Worm (Caenorhabditis elegans) whole organism, dauer: Measurements from ENCODE around the gene K11D12.7.

Experiments used
- unc-62 ChIP-seq: sonication (generic microtip); optimal IDR thresholded peaks from 2 replicates; lab custom pipeline; 2017; ENCODE audit warnings: missing biosample characterization, missing genetic modification reagents, missing genetic modification characterization

K11D12.7 gene

ce11 chrV:5038449-5038848 is 2.2 kb upstream of the K11D12.7 start:
- no peak for TF ChIP-seq unc-62 (GFP tag; lab: Kevin White, UChicago)

- TF ChIP-seq unc-62 (GFP tag; lab: Kevin White, UChicago) = no peak
Observed at ce11 chrV:5035058-5035457, 1.2 kb downstream of the K11D12.7 start, which contains the start of gene K11D12.6. K11D12.6 (minus strand) TSS chrV:5035158.

ce11 chrV:5033099-5033498 is 3.2 kb downstream of the K11D12.7 start, which contains the start of gene K11D12.13:
K11D12.13 (plus strand) TSS chrV:5033399.
- no peak for TF ChIP-seq unc-62 (GFP tag; lab: Kevin White, UChicago)

ce11 chrV:5032176-5032575 is 4.1 kb downstream of the K11D12.7 start:
- no peak for TF ChIP-seq unc-62 (GFP tag; lab: Kevin White, UChicago)

ce11 chrV:5031764-5032163 is 4.5 kb downstream of the K11D12.7 start:
- TF ChIP-seq unc-62 (GFP tag; lab: Kevin White, UChicago) = no peak

- no peak for TF ChIP-seq unc-62 (GFP tag; lab: Kevin White, UChicago)
Observed at ce11 chrV:5030715-5031114, 5.5 kb downstream of the K11D12.7 start, which contains the start of gene swt-7. swt-7 (minus strand) TSS chrV:5030815.

- no peak for TF ChIP-seq unc-62 (GFP tag; lab: Kevin White, UChicago)
Observed at ce11 chrV:5030212-5030611, 6.1 kb downstream of the K11D12.7 start.

- no peak for TF ChIP-seq unc-62 (GFP tag; lab: Kevin White, UChicago)
Observed at ce11 chrV:5027640-5028039, 8.6 kb downstream of the K11D12.7 start, which contains the start of gene cpt-4. cpt-4 (minus strand) TSS chrV:5027723.

ce11 chrV:5026438-5026837 is 9.8 kb downstream of the K11D12.7 start:
- TF ChIP-seq unc-62 (GFP tag; lab: Kevin White, UChicago) = no peak

- TF ChIP-seq unc-62 (GFP tag; lab: Kevin White, UChicago) = no peak
Observed at ce11 chrV:5023355-5023754, 12.9 kb downstream of the K11D12.7 start.

- no peak for TF ChIP-seq unc-62 (GFP tag; lab: Kevin White, UChicago)
Observed at ce11 chrV:5018810-5019274, 17.4 kb downstream of the K11D12.7 start, which contains the start of gene srr-4. srr-4 (plus strand) TSS chrV:5019224.

- no peak for TF ChIP-seq unc-62 (GFP tag; lab: Kevin White, UChicago)
Observed at ce11 chrV:5018067-5018466, 18.2 kb downstream of the K11D12.7 start.

ce11 chrV:5016728-5017127 is 19.5 kb downstream of the K11D12.7 start:
- TF ChIP-seq unc-62 (GFP tag; lab: Kevin White, UChicago) = no peak

- no peak for TF ChIP-seq unc-62 (GFP tag; lab: Kevin White, UChicago)
Observed at ce11 chrV:5012193-5012853, 23.9 kb downstream of the K11D12.7 start, which contains the start of gene srr-6. srr-6 (plus strand) TSS chrV:5012803.

ce11 chrV:5001386-5001785 is 34.9 kb downstream of the K11D12.7 start, which contains the start of gene srr-8:
srr-8 (plus strand) TSS chrV:5001686.
- no peak for TF ChIP-seq unc-62 (GFP tag; lab: Kevin White, UChicago)

ce11 chrV:5000406-5000805 is 35.9 kb downstream of the K11D12.7 start, which contains the start of gene ugt-7:
ugt-7 (minus strand) TSS chrV:5000566.
- TF ChIP-seq unc-62 (GFP tag; lab: Kevin White, UChicago) = no peak

ce11 chrV:4995155-4995554 is 41.1 kb downstream of the K11D12.7 start, which contains the start of gene ncx-9:
ncx-9 (minus strand) TSS chrV:4995255.
- no peak for TF ChIP-seq unc-62 (GFP tag; lab: Kevin White, UChicago)
